Fruit fly (Drosophila melanogaster) whole organism, embryonic: Measurements from ENCODE around the gene Gyf.

Experiments
- Asciz ChIP-seq: fragments of 200-800 bp; sonication (Bioruptor generic); optimal IDR thresholded peaks from 2 replicates; lab custom pipeline; 2017; ENCODE audit warnings: missing biosample characterization, mild to moderate bottlenecking, missing genetic modification characterization, missing genetic modification reagents
- CG10209 ChIP-seq: fragments of 200-800 bp; sonication (Bioruptor generic); optimal IDR thresholded peaks from 3 replicates; lab custom pipeline; 2017; ENCODE audit warnings: missing biosample characterization, mild to moderate bottlenecking, missing genetic modification characterization, missing genetic modification reagents
- CG11560 ChIP-seq: fragments of 200-800 bp; sonication (Bioruptor generic); IDR thresholded peaks from 3 replicates; pipeline ENCODE4 v1.3.6; 2022; ENCODE audit warnings: missing biosample characterization, missing genetic modification characterization
- CG12299 ChIP-seq: fragments of 200-800 bp; sonication (Bioruptor generic); optimal IDR thresholded peaks from 2 replicates; lab custom pipeline; 2018; ENCODE audit warnings: missing biosample characterization, mild to moderate bottlenecking, missing genetic modification characterization
- CG12769 ChIP-seq: fragments of 200-800 bp; sonication (Bioruptor generic); optimal IDR thresholded peaks from 2 replicates; lab custom pipeline; 2019; ENCODE audit warnings: missing biosample characterization, mild to moderate bottlenecking, missing genetic modification characterization, moderate library complexity
- CG15073 ChIP-seq: fragments of 200-800 bp; sonication (Bioruptor generic); optimal IDR thresholded peaks from 2 replicates; lab custom pipeline; 2016; ENCODE audit warnings: missing biosample characterization, missing genetic modification characterization
- CG18262 ChIP-seq: fragments of 200-800 bp; optimal IDR thresholded peaks from 3 replicates; lab custom pipeline; 2019; ENCODE audit warnings: missing biosample characterization, mild to moderate bottlenecking, missing genetic modification characterization, moderate library complexity
- CG2678 ChIP-seq: fragments of 200-800 bp; sonication (Bioruptor generic); optimal IDR thresholded peaks from 3 replicates; lab custom pipeline; 2019; ENCODE audit warnings: missing biosample characterization, mild to moderate bottlenecking, missing genetic modification characterization, moderate library complexity
- CG30431 ChIP-seq: fragments of 200-800 bp; sonication (Bioruptor generic); optimal IDR thresholded peaks from 2 replicates; lab custom pipeline; 2017; ENCODE audit warnings: missing biosample characterization, missing genetic modification characterization
- CG31388 ChIP-seq: fragments of 200-800 bp; sonication (Bioruptor generic); optimal IDR thresholded peaks from 2 replicates; lab custom pipeline; 2016; ENCODE audit warnings: missing biosample characterization, missing genetic modification characterization
- CG3163 ChIP-seq: fragments of 200-800 bp; sonication (Bioruptor generic); optimal IDR thresholded peaks from 3 replicates; lab custom pipeline; 2016; ENCODE audit warnings: missing biosample characterization, missing genetic modification characterization
- CG33557 ChIP-seq: fragments of 200-800 bp; sonication (Bioruptor generic); optimal IDR thresholded peaks from 2 replicates; lab custom pipeline; 2019; ENCODE audit warnings: missing biosample characterization, mild to moderate bottlenecking, missing genetic modification characterization, moderate library complexity
- CG34224 ChIP-seq: fragments of 200-800 bp; sonication (Bioruptor generic); IDR thresholded peaks from 3 replicates; pipeline ENCODE4 v1.3.6; 2022; ENCODE audit warnings: missing biosample characterization, missing genetic modification characterization; ENCODE audit not compliant: partially characterized antibody
- CG6791 ChIP-seq: fragments of 200-800 bp; sonication (Bioruptor generic); IDR thresholded peaks from 3 replicates; pipeline ENCODE4 v1.3.6; 2022; ENCODE audit warnings: missing biosample characterization, missing genetic modification characterization; ENCODE audit not compliant: partially characterized antibody
- CG6854 ChIP-seq: fragments of 200-800 bp; sonication (Bioruptor generic); optimal IDR thresholded peaks from 3 replicates; lab custom pipeline; 2017; ENCODE audit warnings: missing biosample characterization, mild to moderate bottlenecking, missing genetic modification characterization
- CG7987 ChIP-seq: fragments of 200-800 bp; sonication (Bioruptor generic); optimal IDR thresholded peaks from 2 replicates; lab custom pipeline; 2018; ENCODE audit warnings: missing biosample characterization, mild to moderate bottlenecking, missing genetic modification characterization, moderate library complexity
- CG8290 ChIP-seq, 3 experiments: fragments of 200-800 bp; sonication (Bioruptor generic); optimal IDR thresholded peaks; 2 replicates each; lab custom pipeline; 2016 to 2019; ENCODE audit warnings: missing biosample characterization in 3 of 3, missing genetic modification characterization in 3 of 3, mild to moderate bottlenecking in 2 of 3, moderate library complexity in 1 of 3
- CG9817 ChIP-seq: fragments of 200-800 bp; sonication (Bioruptor generic); optimal IDR thresholded peaks from 2 replicates; lab custom pipeline; 2018; ENCODE audit warnings: missing biosample characterization, mild to moderate bottlenecking, missing genetic modification characterization, moderate library complexity
- CrebB ChIP-seq: fragments of 200-800 bp; sonication (Bioruptor generic); optimal IDR thresholded peaks from 3 replicates; lab custom pipeline; 2018; ENCODE audit warnings: missing biosample characterization, mild to moderate bottlenecking, missing genetic modification characterization
- Dll ChIP-seq: fragments of 200-800 bp; sonication (Bioruptor generic); IDR thresholded peaks from 4 replicates; pipeline ENCODE4 v1.3.6; 2022; ENCODE audit warnings: missing biosample characterization, missing genetic modification characterization; ENCODE audit not compliant: partially characterized antibody
- HLH4C ChIP-seq: fragments of 200-800 bp; sonication (Bioruptor generic); IDR thresholded peaks from 3 replicates; pipeline ENCODE4 v1.3.6; 2022; ENCODE audit warnings: missing biosample characterization, missing genetic modification characterization; ENCODE audit not compliant: partially characterized antibody
- HLHmδ ChIP-seq: fragments of 200-800 bp; sonication (Bioruptor generic); optimal IDR thresholded peaks from 2 replicates; lab custom pipeline; 2018; ENCODE audit warnings: missing biosample characterization, mild to moderate bottlenecking, missing genetic modification characterization, moderate library complexity
- MTF-1 ChIP-seq: fragments of 200-800 bp; sonication (Bioruptor generic); optimal IDR thresholded peaks from 2 replicates; lab custom pipeline; 2018; ENCODE audit warnings: missing biosample characterization, mild to moderate bottlenecking, missing genetic modification characterization, borderline replicate concordance
- Meics ChIP-seq: fragments of 200-800 bp; sonication (Bioruptor generic); optimal IDR thresholded peaks from 2 replicates; lab custom pipeline; 2017; ENCODE audit warnings: missing biosample characterization, mild to moderate bottlenecking, missing genetic modification characterization
- Neu2 ChIP-seq: fragments of 200-800 bp; sonication (Bioruptor generic); optimal IDR thresholded peaks from 3 replicates; lab custom pipeline; 2016; ENCODE audit warnings: missing biosample characterization, missing genetic modification characterization, borderline replicate concordance
- Nf-YA ChIP-seq: fragments of 200-800 bp; sonication (Bioruptor generic); IDR thresholded peaks from 2 replicates; pipeline ENCODE4 v1.3.6; 2022; ENCODE audit warnings: missing biosample characterization, missing genetic modification characterization
- Nf-YC ChIP-seq: fragments of 200-800 bp; optimal IDR thresholded peaks from 3 replicates; lab custom pipeline; 2019; ENCODE audit warnings: missing biosample characterization, mild to moderate bottlenecking, missing genetic modification characterization, moderate library complexity
- Opbp ChIP-seq: fragments of 200-800 bp; sonication (Bioruptor generic); IDR thresholded peaks from 3 replicates; pipeline ENCODE4 v1.3.6; 2022; ENCODE audit warnings: missing biosample characterization, missing genetic modification characterization; ENCODE audit not compliant: partially characterized antibody
- Pdp1 ChIP-seq, 2 experiments: fragments of 200-800 bp; sonication (Bioruptor generic); optimal IDR thresholded peaks; 3 replicates each; lab custom pipeline; 2016; ENCODE audit warnings: missing biosample characterization in 2 of 2, missing genetic modification characterization in 2 of 2, mild to moderate bottlenecking in 1 of 2, moderate library complexity in 1 of 2
- Scr ChIP-seq: fragments of 200-800 bp; sonication (Bioruptor generic); IDR thresholded peaks from 2 replicates; pipeline ENCODE4 v1.3.6; 2022; ENCODE audit warnings: missing biosample characterization, missing genetic modification characterization; ENCODE audit not compliant: partially characterized antibody
- Trl ChIP-seq, 3 experiments: fragments of >200 bp in 2 of 3; fragments of 200-800 bp in 1 of 3; sonication (Bioruptor generic) in 1 of 3; optimal IDR thresholded peaks; 2 replicates in 1 of 3; 3 replicates in 2 of 3; lab custom pipeline; 2016 to 2017; ENCODE audit warnings: missing biosample characterization in 1 of 3, missing genetic modification characterization in 1 of 3
- Xbp1 ChIP-seq: fragments of 200-800 bp; sonication (Bioruptor generic); optimal IDR thresholded peaks from 3 replicates; lab custom pipeline; 2016; ENCODE audit warnings: missing biosample characterization, mild to moderate bottlenecking, missing genetic modification characterization
- amos ChIP-seq: fragments of 200-800 bp; sonication (Bioruptor generic); IDR thresholded peaks from 2 replicates; pipeline ENCODE4 v1.3.6; 2022; ENCODE audit warnings: missing biosample characterization, missing genetic modification characterization; ENCODE audit not compliant: partially characterized antibody
- cas ChIP-seq: fragments of 200-800 bp; sonication (Bioruptor generic); IDR thresholded peaks from 2 replicates; pipeline ENCODE4 v1.3.6; 2022; ENCODE audit warnings: missing biosample characterization, missing genetic modification characterization
- dati ChIP-seq: fragments of 200-800 bp; sonication (Bioruptor generic); IDR thresholded peaks from 2 replicates; pipeline ENCODE4 v1.3.6; 2022; ENCODE audit warnings: missing biosample characterization, missing genetic modification characterization
- eve ChIP-seq, 2 experiments: fragments of >200 bp; optimal IDR thresholded peaks; 2 replicates each; lab custom pipeline; 2017; ENCODE audit warnings: missing biosample characterization in 2 of 2, missing genetic modification characterization in 2 of 2
- gcm ChIP-seq: fragments of 200-800 bp; sonication (Bioruptor generic); optimal IDR thresholded peaks from 2 replicates; lab custom pipeline; 2019; ENCODE audit warnings: missing biosample characterization, mild to moderate bottlenecking, missing genetic modification characterization, moderate library complexity
- gt ChIP-seq: fragments of 200-800 bp; sonication (Bioruptor generic); IDR thresholded peaks from 2 replicates; pipeline ENCODE4 v1.3.6; 2022; ENCODE audit warnings: missing biosample characterization, missing genetic modification characterization
- oc ChIP-seq: fragments of 200-800 bp; sonication (Bioruptor generic); optimal IDR thresholded peaks from 2 replicates; lab custom pipeline; 2018; ENCODE audit warnings: missing biosample characterization, mild to moderate bottlenecking, missing genetic modification characterization, moderate library complexity
- phol ChIP-seq: fragments of 200-800 bp; sonication (Bioruptor generic); optimal IDR thresholded peaks from 3 replicates; lab custom pipeline; 2018; ENCODE audit warnings: missing biosample characterization, mild to moderate bottlenecking, missing genetic modification characterization, moderate library complexity
- pum ChIP-seq: fragments of 200-800 bp; sonication (Bioruptor generic); optimal IDR thresholded peaks from 2 replicates; lab custom pipeline; 2016; ENCODE audit warnings: missing biosample characterization, missing genetic modification characterization
- run ChIP-seq: fragments of 200-800 bp; sonication (Bioruptor generic); optimal IDR thresholded peaks from 3 replicates; lab custom pipeline; 2018; ENCODE audit warnings: missing biosample characterization, mild to moderate bottlenecking, missing genetic modification characterization
- sens ChIP-seq: fragments of 200-800 bp; sonication (Bioruptor generic); peaks from one replicate; lab custom pipeline; 2016; ENCODE audit warnings: missing biosample characterization, missing genetic modification characterization
- sna ChIP-seq: fragments of 200-800 bp; sonication (Bioruptor generic); IDR thresholded peaks from 2 replicates; pipeline ENCODE4 v1.3.6; 2022; ENCODE audit warnings: missing biosample characterization, missing genetic modification characterization; ENCODE audit not compliant: partially characterized antibody
- trem ChIP-seq: fragments of 200-800 bp; optimal IDR thresholded peaks from 3 replicates; lab custom pipeline; 2019; ENCODE audit warnings: missing biosample characterization, mild to moderate bottlenecking, missing genetic modification characterization, moderate library complexity
- wdn ChIP-seq: fragments of 200-800 bp; sonication (Bioruptor generic); IDR thresholded peaks from 2 replicates; pipeline ENCODE4 v1.3.6; 2022; ENCODE audit warnings: missing biosample characterization, missing genetic modification characterization
- z ChIP-seq: fragments of 200-800 bp; sonication (Bioruptor generic); IDR thresholded peaks from 3 replicates; pipeline ENCODE4 v1.3.6; 2022; ENCODE audit warnings: missing biosample characterization, missing genetic modification characterization
- zf30C ChIP-seq: fragments of 200-800 bp; sonication (Bioruptor generic); optimal IDR thresholded peaks from 3 replicates; lab custom pipeline; 2018; ENCODE audit warnings: missing biosample characterization, mild to moderate bottlenecking, missing genetic modification characterization

Gene Gyf

DNA sequence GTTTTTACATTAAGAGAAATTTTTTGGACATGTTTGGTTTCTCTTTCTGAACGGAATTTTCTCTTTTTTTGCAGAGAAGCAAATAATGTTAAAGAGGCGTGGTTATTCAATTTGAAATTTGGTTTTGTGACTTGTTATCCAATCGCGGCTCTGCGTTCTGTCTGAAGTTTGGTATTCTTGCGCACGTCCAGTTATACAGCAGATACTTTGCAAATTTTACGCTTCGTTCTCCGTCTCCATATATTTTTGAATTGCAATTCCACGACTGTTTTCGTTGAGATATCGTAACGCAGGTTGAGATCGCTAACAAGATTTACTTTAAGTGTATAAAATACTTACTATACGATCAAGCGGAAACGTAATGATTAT is 32.4 kb downstream of the Gyf start (continued):
- no peak for TF ChIP-seq CG30431
- TF ChIP-seq sens: peak; percentile 63
- TF ChIP-seq CG9817 (tag; lab: Kevin White, UChicago): no peak
- no peak for TF ChIP-seq CG18262 (tag; lab: Kevin White, UChicago)
- peak; percentile 27 for TF ChIP-seq Asciz
- TF ChIP-seq Trl (optimal IDR thresholded peaks at IDR 0.05; lab: Kevin White, UChicago): peak; percentile 72 to 88
- TF ChIP-seq Trl (GFP tag; optimal IDR thresholded peaks at IDR 0.05; lab: Kevin White, UChicago): no peak
- TF ChIP-seq Nf-YC (tag; lab: Kevin White, UChicago): peak; percentile 97
- TF ChIP-seq pum (GFP tag; lab: Kevin White, UChicago): no peak
- TF ChIP-seq phol (tag; lab: Kevin White, UChicago): no peak
- TF ChIP-seq HLHmδ (GFP tag; lab: Kevin White, UChicago): no peak
- no peak for TF ChIP-seq CG10209
- TF ChIP-seq CG6854: no peak
- peak; percentile 29 for TF ChIP-seq gcm
- TF ChIP-seq MTF-1 (GFP tag; lab: Kevin White, UChicago): no peak
- TF ChIP-seq trem (tag; lab: Kevin White, UChicago): no peak
- TF ChIP-seq Xbp1 (GFP tag; lab: Kevin White, UChicago): no peak
- peak; percentile 40 for TF ChIP-seq CG12299
- no peak for TF ChIP-seq CG7987 (GFP tag; lab: Kevin White, UChicago)
- peak; percentile 99 for TF ChIP-seq CG3163 (GFP tag; lab: Kevin White, UChicago)
- no peak for TF ChIP-seq CrebB (tag; lab: Kevin White, UChicago)
- peak; percentile 13; the same call in 1 of the 4 replicates for TF ChIP-seq Dll (GFP tag; lab: Robert Waterston, UW)
- TF ChIP-seq CG31388 (GFP tag; lab: Kevin White, UChicago): no peak
- TF ChIP-seq CG34224: 0 out of 3 replicates have a peak, but pooled peaks have one; percentile 9
- TF ChIP-seq gt (GFP tag; lab: Robert Waterston, UW): no peak
- no peak for TF ChIP-seq CG11560 (tag; lab: Robert Waterston, UW)
- peak in 1 of 2 experiments; percentile 71 for TF ChIP-seq Pdp1 (GFP tag; optimal IDR thresholded peaks at IDR 0.05; lab: Kevin White, UChicago)
- TF ChIP-seq Meics (GFP tag; lab: Kevin White, UChicago): peak; percentile 13
- TF ChIP-seq zf30C: peak; percentile 55
- no peak for TF ChIP-seq Scr

DNA sequence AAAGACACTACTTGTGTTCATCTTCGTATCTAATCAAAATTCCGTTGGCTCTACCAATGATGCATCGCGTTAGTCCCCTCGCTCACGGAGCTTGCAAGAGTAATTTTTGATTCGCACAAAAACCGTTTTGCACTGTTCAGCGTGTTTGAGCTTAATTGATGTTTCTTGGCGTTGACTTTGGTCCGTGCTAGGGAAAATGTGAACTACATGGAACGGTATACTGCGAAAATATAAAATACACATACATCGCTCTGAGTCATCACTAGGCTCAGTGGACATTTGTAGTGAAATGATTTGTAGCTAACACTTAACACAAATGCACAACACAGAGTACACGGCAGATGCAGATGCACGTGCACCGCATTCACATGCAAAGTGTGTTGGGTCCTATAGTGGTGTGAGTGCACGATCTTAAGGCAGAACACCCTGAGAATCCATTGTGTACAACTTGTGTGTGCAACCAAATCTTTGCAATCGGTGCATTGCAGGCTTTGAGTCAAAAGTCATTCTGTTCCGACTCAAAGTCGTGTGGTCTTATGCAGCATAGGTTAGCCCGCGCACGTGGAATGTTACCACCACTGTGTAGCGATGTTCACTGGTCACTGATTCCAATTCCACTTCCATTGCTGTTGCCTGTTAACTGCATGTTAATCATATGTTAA is 32.9 kb downstream of the Gyf start, which contains the start of gene Sox102F:
Sox102F (minus strand) TSS at position 604 of the 662 bp plus-strand sequence.
- TF ChIP-seq amos (GFP tag; lab: Robert Waterston, UW): peak; percentile 21; the same call in 1 of the 2 replicates
- no peak for TF ChIP-seq Neu2 (GFP tag; lab: Kevin White, UChicago)
- no peak for TF ChIP-seq Nf-YA (GFP tag; lab: Robert Waterston, UW)
- TF ChIP-seq CG33557 (GFP tag; lab: Kevin White, UChicago): peak; percentile 2
- TF ChIP-seq Opbp: peak; percentile 39; the same call in 1 of the 3 replicates
- peak in 1 of 2 experiments; percentile 54 for TF ChIP-seq eve (GFP tag; optimal IDR thresholded peaks at IDR 0.05; lab: Kevin White, UChicago)
- no peak for TF ChIP-seq CG18262 (tag; lab: Kevin White, UChicago)
- no peak for TF ChIP-seq dati (GFP tag; lab: Robert Waterston, UW)
- peak; percentile 92 for TF ChIP-seq z (GFP tag; lab: Robert Waterston, UW)
- TF ChIP-seq oc (tag; lab: Kevin White, UChicago): no peak
- no peak for TF ChIP-seq wdn (GFP tag; lab: Robert Waterston, UW)
- TF ChIP-seq CG12769: no peak
- TF ChIP-seq CG6791 (GFP tag; lab: Robert Waterston, UW): peak; percentile 23; the same call in 1 of the 3 replicates
- no peak for TF ChIP-seq run
- TF ChIP-seq CG15073: peak; percentile 98
- TF ChIP-seq cas (GFP tag; lab: Robert Waterston, UW): no peak
- TF ChIP-seq HLH4C (GFP tag; lab: Robert Waterston, UW): 0 out of 3 replicates have a peak, but pooled peaks have one; percentile 22
- no peak for TF ChIP-seq CG2678 (tag; lab: Kevin White, UChicago)
- TF ChIP-seq sna (GFP tag; lab: Robert Waterston, UW): 0 out of 2 replicates have a peak, but pooled peaks have one; percentile 20
- TF ChIP-seq CG8290 (GFP tag; optimal IDR thresholded peaks at IDR 0.05; lab: Kevin White, UChicago): no peak
- peak in 1 of 2 experiments; percentile 8 for TF ChIP-seq CG8290 (tag; optimal IDR thresholded peaks at IDR 0.05; lab: Kevin White, UChicago)
